Fruit fly (Drosophila melanogaster) Kc167 (cell line): ENCODE measurements around the gene beat-IIa.

Experiments
- Myc ChIP-seq: fragments of >200 bp; optimal IDR thresholded peaks from 2 replicates; lab custom pipeline; 2017; ENCODE audit warnings: missing external identifiers
- Sin3A ChIP-seq: fragments of >200 bp; optimal IDR thresholded peaks from 2 replicates; lab custom pipeline; 2018; ENCODE audit warnings: missing external identifiers
- h ChIP-seq: fragments of >200 bp; optimal IDR thresholded peaks from 3 replicates; lab custom pipeline; 2018; ENCODE audit warnings: missing external identifiers

dm6 chr3R:17394318-17395188 is 28.6 kb upstream of the beat-IIa start, which contains the start of gene CREG:
- TF ChIP-seq Myc (lab: Kevin White, UChicago), result no peak
- TF ChIP-seq h (lab: Kevin White, UChicago), result no peak
- TF ChIP-seq Sin3A (lab: Kevin White, UChicago), result no peak
